Worm (Caenorhabditis elegans) whole organism, young adult: Measurements from ENCODE around the gene inx-5.
"Not testable (repeated sequence)": the region's sequence is repeated elsewhere in the genome, so short reads cannot be mapped to it uniquely, and the experiment has no call there.

Experiments used
- C06A6.2 ChIP-seq: fragments of 200-800 bp; sonication (Bioruptor generic); conservative IDR thresholded peaks from 2 replicates; pipeline ENCODE4 v1.3.6; 2022; ENCODE audit warnings: missing genetic modification characterization, missing compliant biosample characterization
- F23B12.7 ChIP-seq: sonication (generic microtip); optimal IDR thresholded peaks from 2 replicates; lab custom pipeline; 2017; ENCODE audit warnings: missing genetic modification characterization, mild to moderate bottlenecking, missing compliant biosample characterization, antibody characterized with exemption, moderate library complexity; ENCODE audit not compliant: insufficient read depth
- F33H1.4 ChIP-seq: fragments of 200-800 bp; sonication (Bioruptor generic); IDR thresholded peaks from 2 replicates; pipeline ENCODE4 v1.3.6; 2022; ENCODE audit warnings: missing genetic modification reagents, missing genetic modification characterization, missing compliant biosample characterization
- F39B2.1 ChIP-seq: fragments of 200-800 bp; sonication (Bioruptor generic); IDR thresholded peaks from 2 replicates; pipeline ENCODE4 v1.3.6; 2022; ENCODE audit warnings: missing genetic modification reagents, missing genetic modification characterization, missing compliant biosample characterization
- F55B11.4 ChIP-seq: sonication (generic microtip); optimal IDR thresholded peaks from 2 replicates; lab custom pipeline; 2016; ENCODE audit warnings: missing compliant biosample characterization, missing genetic modification characterization, borderline replicate concordance; ENCODE audit not compliant: insufficient read depth
- K12H6.12 ChIP-seq: fragments of 200-800 bp; sonication (Bioruptor generic); optimal IDR thresholded peaks from 2 replicates; lab custom pipeline; 2018; ENCODE audit warnings: mild to moderate bottlenecking, missing genetic modification characterization, missing compliant biosample characterization
- Y53F4B.3 ChIP-seq: fragments of 200-800 bp; sonication (Bioruptor generic); IDR thresholded peaks from 2 replicates; pipeline ENCODE4 v1.3.6; 2022; ENCODE audit warnings: missing genetic modification reagents, missing genetic modification characterization, missing compliant biosample characterization
- Y79H2A.3 ChIP-seq: fragments of 200-800 bp; sonication (Bioruptor generic); conservative IDR thresholded peaks from 2 replicates; pipeline ENCODE4 v1.3.6; 2022; ENCODE audit warnings: missing genetic modification reagents, missing genetic modification characterization, missing compliant biosample characterization
- Y95B8A.8 ChIP-seq: fragments of 200-800 bp; sonication (Bioruptor generic); IDR thresholded peaks from 2 replicates; pipeline ENCODE4 v1.3.6; 2022; ENCODE audit warnings: missing genetic modification reagents, missing genetic modification characterization, missing compliant biosample characterization
- attf-6 ChIP-seq: fragments of 200-800 bp; sonication (Bioruptor generic); IDR thresholded peaks from 2 replicates; pipeline ENCODE4 v1.3.6; 2022; ENCODE audit warnings: missing genetic modification reagents, missing genetic modification characterization, missing compliant biosample characterization
- cebp-1 ChIP-seq, 2 experiments: fragments of 200-800 bp in 1 of 2; sonication (Bioruptor generic) in 1 of 2; sonication (generic microtip) in 1 of 2; IDR thresholded peaks in 1 of 2; optimal IDR thresholded peaks in 1 of 2; 2 replicates each; pipeline versions ENCODE4 v1.3.6 to Lab custom; 2017 to 2022; ENCODE audit warnings: missing compliant biosample characterization in 2 of 2, missing genetic modification characterization in 2 of 2, mild to moderate bottlenecking in 1 of 2, missing genetic modification reagents in 1 of 2, moderate library complexity in 1 of 2
- dox-1 ChIP-seq: fragments of 200-800 bp; sonication (Bioruptor generic); IDR thresholded peaks from 2 replicates; pipeline ENCODE4 v1.3.6; 2022; ENCODE audit warnings: missing genetic modification reagents, missing genetic modification characterization, missing compliant biosample characterization
- efl-1 ChIP-seq: fragments of 150-350 bp; optimal IDR thresholded peaks from 2 replicates; lab custom pipeline; 2014; ENCODE audit warnings: missing biosample characterization, missing genetic modification reagents, missing genetic modification characterization
- ekl-4 ChIP-seq: fragments of 200-800 bp; sonication (Bioruptor generic); IDR thresholded peaks from 2 replicates; pipeline ENCODE4 v1.3.6; 2022; ENCODE audit warnings: missing genetic modification reagents, missing genetic modification characterization, missing compliant biosample characterization
- fkh-3 ChIP-seq: sonication (generic microtip); optimal IDR thresholded peaks from 2 replicates; lab custom pipeline; 2016; ENCODE audit warnings: mild to moderate bottlenecking, missing genetic modification characterization, missing compliant biosample characterization
- hlh-12 ChIP-seq: sonication (generic microtip); optimal IDR thresholded peaks from 2 replicates; lab custom pipeline; 2016; ENCODE audit warnings: missing genetic modification characterization, missing compliant biosample characterization
- hrde-1 ChIP-seq: sonication (generic microtip); optimal IDR thresholded peaks from 2 replicates; lab custom pipeline; 2016; ENCODE audit warnings: missing genetic modification characterization, mild to moderate bottlenecking, missing compliant biosample characterization, moderate library complexity, missing genotype, missing genetic modification reagents, borderline replicate concordance
- lin-40 ChIP-seq: sonication (generic microtip); optimal IDR thresholded peaks from 2 replicates; lab custom pipeline; 2016; ENCODE audit warnings: missing genetic modification characterization, mild to moderate bottlenecking, missing compliant biosample characterization, missing genotype, missing genetic modification reagents
- lin-54 ChIP-seq: fragments of 200-800 bp; sonication (Bioruptor generic); optimal IDR thresholded peaks from 2 replicates; lab custom pipeline; 2018; ENCODE audit warnings: mild to moderate bottlenecking, missing genetic modification characterization, missing compliant biosample characterization
- nfya-1 ChIP-seq: sonication (generic microtip); optimal IDR thresholded peaks from 2 replicates; lab custom pipeline; 2017; ENCODE audit warnings: antibody characterized with exemption, missing compliant biosample characterization, missing genetic modification characterization, borderline replicate concordance; ENCODE audit not compliant: insufficient read depth
- nfyb-1 ChIP-seq: fragments of 200-800 bp; sonication (Bioruptor generic); IDR thresholded peaks from 2 replicates; pipeline ENCODE4 v1.3.6; 2022; ENCODE audit warnings: missing genetic modification reagents, missing genetic modification characterization, missing compliant biosample characterization
- nhr-27 ChIP-seq: fragments of 200-800 bp; sonication (Bioruptor generic); optimal IDR thresholded peaks from 2 replicates; lab custom pipeline; 2018; ENCODE audit warnings: mild to moderate bottlenecking, missing genetic modification characterization, moderate library complexity, missing compliant biosample characterization
- rpc-1 ChIP-seq, 2 experiments: fragments of 150-350 bp in 1 of 2; sonication (generic microtip) in 1 of 2; optimal IDR thresholded peaks; 2 replicates each; lab custom pipeline; 2014 to 2018; ENCODE audit warnings: missing biosample characterization in 1 of 2, missing genetic modification characterization in 1 of 2, missing genetic modification reagents in 1 of 2, missing genotype in 1 of 2
- sea-2 ChIP-seq: fragments of 200-800 bp; sonication (Bioruptor generic); IDR thresholded peaks from 2 replicates; pipeline ENCODE4 v1.3.6; 2022; ENCODE audit warnings: missing genetic modification characterization, missing compliant biosample characterization
- snpc-1.1 ChIP-seq: sonication (generic microtip); optimal IDR thresholded peaks from 2 replicates; lab custom pipeline; 2017; ENCODE audit warnings: missing genetic modification characterization, mild to moderate bottlenecking, missing compliant biosample characterization, antibody characterized with exemption, moderate library complexity, missing genotype, missing genetic modification reagents; ENCODE audit not compliant: insufficient read depth
- somi-1 ChIP-seq: fragments of 200-800 bp; sonication (Bioruptor generic); optimal IDR thresholded peaks from 2 replicates; lab custom pipeline; 2018; ENCODE audit warnings: mild to moderate bottlenecking, missing genetic modification characterization, missing compliant biosample characterization
- tbp1 ChIP-seq: fragments of 200-800 bp; sonication (Bioruptor generic); optimal IDR thresholded peaks from 2 replicates; lab custom pipeline; 2018; ENCODE audit warnings: mild to moderate bottlenecking, missing genetic modification characterization, missing compliant biosample characterization
- tbx-9 ChIP-seq: sonication (generic microtip); optimal IDR thresholded peaks from 2 replicates; lab custom pipeline; 2016; ENCODE audit warnings: borderline replicate concordance, missing genetic modification characterization, inconsistent platforms, missing compliant biosample characterization
- unc-62 ChIP-seq: fragments of 150-350 bp; optimal IDR thresholded peaks from 2 replicates; lab custom pipeline; 2014; ENCODE audit warnings: missing biosample characterization, missing genetic modification reagents, missing genetic modification characterization
- xnd-1 ChIP-seq: sonication (generic microtip); optimal IDR thresholded peaks from 2 replicates; lab custom pipeline; 2016; ENCODE audit warnings: missing genotype, missing genetic modification reagents, missing genetic modification characterization, missing compliant biosample characterization
- ztf-18 ChIP-seq: sonication (generic microtip); optimal IDR thresholded peaks from 2 replicates; lab custom pipeline; 2016; ENCODE audit warnings: missing genotype, mild to moderate bottlenecking, missing genetic modification characterization, missing compliant biosample characterization
- ztf-22 ChIP-seq: fragments of 200-800 bp; sonication (Bioruptor generic); optimal IDR thresholded peaks from 2 replicates; lab custom pipeline; 2018; ENCODE audit warnings: mild to moderate bottlenecking, missing genetic modification characterization, moderate library complexity, missing compliant biosample characterization

Gene inx-5

DNA sequence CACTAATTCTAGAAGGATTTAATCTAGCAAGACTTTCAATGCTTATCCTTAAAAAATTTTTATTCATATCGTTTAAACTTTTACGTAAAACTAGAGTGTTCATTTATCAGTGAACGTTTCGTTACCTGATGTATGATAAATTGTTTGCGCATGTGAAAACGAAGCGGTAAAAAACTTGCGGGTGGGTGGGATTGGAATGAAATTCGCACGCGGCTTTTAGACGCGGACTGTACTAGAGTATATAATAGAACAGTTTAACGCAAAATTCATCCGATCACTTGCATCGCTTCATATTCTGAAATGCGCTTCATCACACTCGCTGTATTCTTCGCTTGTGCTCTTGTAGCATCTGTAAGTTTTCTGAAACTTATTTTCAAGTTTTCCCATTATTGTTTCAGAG is 19.6 kb upstream of the inx-5 start, which contains the start of gene abu-9:
Gene abu-9, plus strand, starts transcription at position 301 of the 400 bp plus-strand sequence.
- TF ChIP-seq ekl-4 (GFP tag; lab: Robert Waterston, UW); ztf-18 (tag; lab: Kevin White, UChicago); F33H1.4: not testable (repeated sequence)

DNA sequence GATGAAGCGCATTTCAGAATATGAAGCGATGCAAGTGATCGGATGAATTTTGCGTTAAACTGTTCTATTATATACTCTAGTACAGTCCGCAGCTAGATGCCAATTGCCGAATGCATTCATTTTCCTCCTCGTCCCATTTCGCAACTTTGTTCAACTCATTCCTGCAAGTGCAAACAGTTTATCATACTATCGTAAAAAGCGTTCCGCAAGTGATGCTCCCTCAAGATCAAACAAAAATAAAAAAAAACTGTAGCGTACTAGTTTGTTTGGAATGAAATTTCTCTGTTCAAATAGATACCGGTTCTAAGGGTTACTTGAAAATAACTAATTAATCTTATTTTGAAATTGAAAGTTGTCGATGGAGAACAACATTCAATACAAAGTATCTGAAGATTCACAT is 18.7 kb upstream of the inx-5 start, which contains the start of gene pqn-57:
Gene pqn-57, minus strand, starts transcription at position 101 of the 400 bp plus-strand sequence.
- TF ChIP-seq Y95B8A.8 (GFP tag; lab: Robert Waterston, UW) (no peak), sea-2 (GFP tag; lab: Robert Waterston, UW) (no peak), lin-40 (tag; lab: Kevin White, UChicago) (no peak), fkh-3 (tag; lab: Kevin White, UChicago) (no peak), F55B11.4 (tag; lab: Kevin White, UChicago) (no peak), nfya-1 (tag; lab: Kevin White, UChicago) (no peak), efl-1 (GFP tag; lab: Kevin White, UChicago) (no peak), xnd-1 (tag; lab: Kevin White, UChicago) (no peak), lin-54 (GFP tag; lab: Kevin White, UChicago) (no peak), F23B12.7 (tag; lab: Kevin White, UChicago) (no peak), hrde-1 (tag; lab: Kevin White, UChicago) (no peak), nfyb-1 (no peak), ztf-22 (no peak), attf-6 (GFP tag; lab: Robert Waterston, UW) (no peak)

DNA sequence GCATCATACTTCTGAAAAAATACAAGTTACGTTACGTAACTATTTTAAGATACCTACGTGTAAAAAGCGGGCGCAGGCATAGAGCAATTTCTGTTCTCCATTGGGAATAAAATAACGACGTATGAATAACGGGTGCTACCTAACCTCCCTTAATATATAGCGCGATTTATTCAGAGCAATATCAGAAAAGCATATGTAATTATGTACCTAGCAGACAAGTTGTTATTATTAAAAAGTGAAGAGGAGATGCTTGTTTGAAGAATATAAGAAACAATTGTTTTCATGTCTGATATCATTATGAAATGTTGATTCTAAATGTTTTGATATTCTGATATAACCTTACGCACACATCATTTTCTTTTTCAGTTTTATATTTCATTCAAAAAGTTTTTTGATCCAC is 16.8 kb upstream of the inx-5 start, which contains the start of gene srh-11:
Gene srh-11, minus strand, starts transcription at position 101 of the 400 bp plus-strand sequence.
- TF ChIP-seq tbp1 (GFP tag; lab: Kevin White, UChicago) = no peak
- no peak for TF ChIP-seq Y79H2A.3 (GFP tag; lab: Robert Waterston, UW)
- no peak for TF ChIP-seq Y53F4B.3 (GFP tag; lab: Robert Waterston, UW)
- TF ChIP-seq unc-62 (GFP tag; lab: Kevin White, UChicago) = no peak
- TF ChIP-seq snpc-1.1 (tag; lab: Kevin White, UChicago) = no peak
- no peak for TF ChIP-seq dox-1 (GFP tag; lab: Robert Waterston, UW)
- TF ChIP-seq tbx-9 (tag; lab: Kevin White, UChicago) = no peak
- no peak for TF ChIP-seq K12H6.12 (tag; lab: Kevin White, UChicago)
- no peak for TF ChIP-seq F39B2.1
- TF ChIP-seq hrde-1 (tag; lab: Kevin White, UChicago) = no peak
- TF ChIP-seq Y95B8A.8 (GFP tag; lab: Robert Waterston, UW) = no peak
- TF ChIP-seq cebp-1 (GFP tag; IDR thresholded peaks at IDR 0.05; lab: Robert Waterston, UW) = no peak
- no peak for TF ChIP-seq cebp-1 (tag; optimal IDR thresholded peaks at IDR 0.05; lab: Kevin White, UChicago)
- no peak for TF ChIP-seq nhr-27 (tag; lab: Kevin White, UChicago)
- no peak for TF ChIP-seq somi-1
- TF ChIP-seq rpc-1 (optimal IDR thresholded peaks at IDR 0.05; lab: Kevin White, UChicago) = no peak
- no peak for TF ChIP-seq rpc-1 (tag; optimal IDR thresholded peaks at IDR 0.05; lab: Kevin White, UChicago)
- TF ChIP-seq hlh-12 (tag; lab: Kevin White, UChicago) = no peak
- no peak for TF ChIP-seq C06A6.2 (GFP tag; lab: Robert Waterston, UW)
- TF ChIP-seq, all 124 proteins: peak for 0
